Fruit fly (Drosophila melanogaster): ENCODE data around the gene CG15347.

DNA sequence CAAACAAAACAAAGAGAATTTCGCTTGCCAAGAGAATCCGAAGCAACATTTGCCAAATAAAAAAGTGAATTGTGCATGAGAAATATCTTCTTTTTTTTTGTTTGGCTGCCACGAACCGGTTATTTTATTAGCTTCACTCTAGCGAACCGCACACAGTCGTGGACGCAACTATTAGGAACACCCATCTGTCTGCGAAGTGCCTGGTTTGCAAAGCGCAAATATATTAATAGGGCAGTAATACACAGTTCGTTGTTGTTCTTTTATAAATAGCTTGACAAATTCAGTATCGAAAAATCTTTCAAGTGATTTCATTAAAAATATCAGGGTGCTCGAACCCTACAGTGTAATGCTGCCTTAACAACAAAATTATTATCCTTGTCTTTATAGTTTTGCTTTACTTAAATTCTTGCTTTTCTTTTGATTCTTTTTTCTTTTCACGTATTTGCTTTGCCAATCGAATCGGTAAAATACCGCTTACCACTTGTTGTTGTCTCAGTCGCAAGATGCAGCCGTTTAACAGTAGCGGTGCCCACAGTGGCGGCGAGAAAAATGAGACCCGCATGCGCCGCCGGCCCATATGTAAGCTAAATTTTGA, 30.9 kb upstream of the CG15347 start:
- TF ChIP-seq CG8478 (optimal IDR thresholded peaks at IDR 0.05) (no peak), Dll (optimal IDR thresholded peaks at IDR 0.05) (no peak), EcR (GFP tag; optimal IDR thresholded peaks at IDR 0.05) (no peak), usp (GFP tag; optimal IDR thresholded peaks at IDR 0.05) (no peak), psq (optimal IDR thresholded peaks at IDR 0.05) (no peak), pan (optimal IDR thresholded peaks at IDR 0.05) (no peak)
